Fruit fly (Drosophila melanogaster) whole organism: Measurements from ENCODE around the gene Or7a.

Experiments used
- CG8478 ChIP-seq: fragments of >200 bp; optimal IDR thresholded peaks from 2 replicates; lab custom pipeline; 2018; ENCODE audit warnings: inconsistent platforms
- Dll ChIP-seq: fragments of >200 bp; optimal IDR thresholded peaks from 2 replicates; lab custom pipeline; 2017
- psq ChIP-seq: fragments of >200 bp; optimal IDR thresholded peaks from 2 replicates; lab custom pipeline; 2017

DNA sequence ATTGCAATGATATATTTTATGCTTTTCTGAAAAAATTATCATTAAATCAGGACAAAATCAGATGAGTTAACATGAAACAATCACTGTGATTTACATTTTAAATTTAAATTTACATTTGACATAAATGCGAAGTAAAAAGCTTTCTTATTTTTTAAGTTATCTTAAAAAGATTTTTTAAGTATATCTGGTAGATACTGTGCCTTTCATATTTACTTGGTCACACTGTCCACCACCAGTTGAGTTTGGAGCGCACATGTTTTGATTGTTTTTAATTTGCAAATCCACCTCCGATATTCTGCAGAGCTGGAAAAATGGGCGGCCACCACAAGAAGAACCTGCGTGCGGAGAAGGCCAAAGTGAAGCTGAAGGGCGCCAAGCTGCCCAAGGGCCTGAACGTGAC, 48.7 kb downstream of the Or7a start, which contains the start of gene CG1575:
- TF ChIP-seq Dll (lab: Kevin White, UChicago) (no peak), psq (lab: Kevin White, UChicago) (no peak), CG8478 (lab: Kevin White, UChicago) (no peak)
